Worm (Caenorhabditis elegans) whole organism, L2 larva: ENCODE data around the gene gln-5.

ENCODE experiments used
- C34F6.9 ChIP-seq: fragments of 150-350 bp; optimal IDR thresholded peaks from 2 replicates; lab custom pipeline; 2014; ENCODE audit warnings: missing biosample characterization, missing genetic modification characterization
- F13H6.1 ChIP-seq: sonication (generic microtip); optimal IDR thresholded peaks from 2 replicates; lab custom pipeline; 2016; ENCODE audit warnings: missing genetic modification characterization, missing compliant biosample characterization
- R02D3.7 ChIP-seq: fragments of 150-350 bp; optimal IDR thresholded peaks from 2 replicates; lab custom pipeline; 2014; ENCODE audit warnings: missing biosample characterization, missing genetic modification characterization
- Y55F3AM.14 ChIP-seq: fragments of 200-800 bp; sonication (Bioruptor generic); optimal IDR thresholded peaks from 2 replicates; lab custom pipeline; 2018; ENCODE audit warnings: mild to moderate bottlenecking, missing genetic modification characterization, missing compliant biosample characterization
- ZK546.5 ChIP-seq: sonication (generic microtip); optimal IDR thresholded peaks from 2 replicates; lab custom pipeline; 2017; ENCODE audit warnings: missing biosample characterization, missing genetic modification characterization
- ama-1 ChIP-seq: fragments of 150-350 bp; optimal IDR thresholded peaks from 2 replicates; lab custom pipeline; 2018; ENCODE audit warnings: inconsistent platforms
- blmp-1 ChIP-seq: sonication (generic microtip); optimal IDR thresholded peaks from 2 replicates; lab custom pipeline; 2017; ENCODE audit warnings: missing genetic modification characterization, mild to moderate bottlenecking, missing compliant biosample characterization, antibody characterized with exemption, moderate library complexity; ENCODE audit not compliant: insufficient read depth
- ceh-16 ChIP-seq: fragments of 150-350 bp; optimal IDR thresholded peaks from 2 replicates; lab custom pipeline; 2014; ENCODE audit warnings: missing biosample characterization, missing genetic modification characterization
- ceh-82 ChIP-seq: fragments of 150-350 bp; optimal IDR thresholded peaks from 2 replicates; lab custom pipeline; 2014; ENCODE audit warnings: missing biosample characterization, missing genetic modification characterization
- crh-2 ChIP-seq: sonication (generic microtip); optimal IDR thresholded peaks from 2 replicates; lab custom pipeline; 2017; ENCODE audit warnings: missing biosample characterization, missing genetic modification characterization
- egl-27 ChIP-seq: sonication (generic microtip); optimal IDR thresholded peaks from 3 replicates; lab custom pipeline; 2017; ENCODE audit warnings: missing biosample characterization, missing genetic modification reagents, missing genetic modification characterization
- elt-1 ChIP-seq: fragments of 150-350 bp; optimal IDR thresholded peaks from 2 replicates; lab custom pipeline; 2014; ENCODE audit warnings: missing biosample characterization, missing genetic modification characterization
- elt-3 ChIP-seq: sonication (generic microtip); optimal IDR thresholded peaks from 2 replicates; lab custom pipeline; 2017; ENCODE audit warnings: missing biosample characterization, missing genetic modification characterization
- fos-1 ChIP-seq: fragments of 150-350 bp; optimal IDR thresholded peaks from 2 replicates; lab custom pipeline; 2014; ENCODE audit warnings: missing biosample characterization, missing genetic modification characterization
- lin-11 ChIP-seq: fragments of 150-350 bp; sonication (generic microtip); optimal IDR thresholded peaks from 2 replicates; lab custom pipeline; 2014; ENCODE audit warnings: missing biosample characterization, missing genetic modification characterization, inconsistent platforms, mixed read lengths
- lin-13 ChIP-seq: fragments of 150-350 bp; optimal IDR thresholded peaks from 2 replicates; lab custom pipeline; 2014; ENCODE audit warnings: missing biosample characterization, missing genetic modification reagents, missing genetic modification characterization
- lin-39 ChIP-seq: fragments of 150-350 bp; optimal IDR thresholded peaks from 2 replicates; lab custom pipeline; 2014; ENCODE audit warnings: missing biosample characterization, missing genetic modification reagents, missing genetic modification characterization
- lsy-2 ChIP-seq, 2 experiments: fragments of 150-350 bp in 1 of 2; sonication (generic microtip) in 1 of 2; optimal IDR thresholded peaks; 2 replicates each; lab custom pipeline; 2014 to 2017; ENCODE audit warnings: missing biosample characterization in 2 of 2, missing genetic modification characterization in 2 of 2
- mab-5 ChIP-seq: fragments of 150-350 bp; optimal IDR thresholded peaks from 2 replicates; lab custom pipeline; 2014; ENCODE audit warnings: missing biosample characterization, missing genetic modification characterization
- mbf-1 ChIP-seq: sonication (generic microtip); optimal IDR thresholded peaks from 2 replicates; lab custom pipeline; 2017; ENCODE audit warnings: missing biosample characterization, missing genetic modification characterization
- nhr-10 ChIP-seq: sonication (generic microtip); optimal IDR thresholded peaks from 2 replicates; lab custom pipeline; 2017; ENCODE audit warnings: missing biosample characterization, missing genetic modification characterization
- nhr-11 ChIP-seq: fragments of 150-350 bp; optimal IDR thresholded peaks from 2 replicates; lab custom pipeline; 2014; ENCODE audit warnings: missing biosample characterization, missing genetic modification characterization
- nhr-129 ChIP-seq: fragments of 150-350 bp; optimal IDR thresholded peaks from 2 replicates; lab custom pipeline; 2014; ENCODE audit warnings: missing biosample characterization, missing genetic modification characterization
- nhr-21 ChIP-seq: fragments of 150-350 bp; optimal IDR thresholded peaks from 2 replicates; lab custom pipeline; 2014; ENCODE audit warnings: missing biosample characterization, missing genetic modification characterization
- nhr-23 ChIP-seq: fragments of 150-350 bp; optimal IDR thresholded peaks from 2 replicates; lab custom pipeline; 2014; ENCODE audit warnings: missing biosample characterization, missing genetic modification reagents, missing genetic modification characterization
- nhr-237 ChIP-seq: fragments of 150-350 bp; optimal IDR thresholded peaks from 2 replicates; lab custom pipeline; 2014; ENCODE audit warnings: missing biosample characterization, missing genetic modification characterization
- nhr-25 ChIP-seq: fragments of 150-350 bp; sonication (generic microtip); optimal IDR thresholded peaks from 3 replicates; lab custom pipeline; 2014; ENCODE audit warnings: missing biosample characterization, missing genetic modification characterization
- nhr-6 ChIP-seq: fragments of 150-350 bp; optimal IDR thresholded peaks from 2 replicates; lab custom pipeline; 2014; ENCODE audit warnings: missing biosample characterization, missing genetic modification characterization
- nhr-77 ChIP-seq: fragments of 150-350 bp; optimal IDR thresholded peaks from 2 replicates; lab custom pipeline; 2014; ENCODE audit warnings: missing biosample characterization, missing genetic modification characterization
- peb-1 ChIP-seq: fragments of 150-350 bp; optimal IDR thresholded peaks from 2 replicates; lab custom pipeline; 2014; ENCODE audit warnings: missing biosample characterization, missing genetic modification characterization
- sem-4 ChIP-seq: fragments of 150-350 bp; optimal IDR thresholded peaks from 2 replicates; lab custom pipeline; 2014; ENCODE audit warnings: missing biosample characterization, missing genetic modification reagents, missing genetic modification characterization
- sma-3 ChIP-seq: sonication (generic microtip); optimal IDR thresholded peaks from 2 replicates; lab custom pipeline; 2016; ENCODE audit warnings: missing genetic modification reagents, missing genetic modification characterization, missing compliant biosample characterization
- sma-9 ChIP-seq, 2 experiments: fragments of 150-350 bp in 1 of 2; sonication (generic microtip) in 1 of 2; optimal IDR thresholded peaks; 2 replicates each; lab custom pipeline; 2014 to 2016; ENCODE audit warnings: missing genetic modification characterization in 2 of 2, mild to moderate bottlenecking in 1 of 2, missing biosample characterization in 1 of 2, missing compliant biosample characterization in 1 of 2, missing genetic modification reagents in 1 of 2, moderate library complexity in 1 of 2
- snpc-4 ChIP-seq: fragments of 150-350 bp; optimal IDR thresholded peaks from 2 replicates; lab custom pipeline; 2014; ENCODE audit warnings: missing biosample characterization, missing genetic modification characterization
- unc-39 ChIP-seq: fragments of 150-350 bp; optimal IDR thresholded peaks from 2 replicates; lab custom pipeline; 2014; ENCODE audit warnings: missing biosample characterization, missing genetic modification characterization
- unc-55 ChIP-seq: fragments of 150-350 bp; sonication (generic microtip); optimal IDR thresholded peaks from 3 replicates; lab custom pipeline; 2014; ENCODE audit warnings: missing biosample characterization, missing genetic modification reagents, missing genetic modification characterization
- unc-62 ChIP-seq: fragments of 150-350 bp; optimal IDR thresholded peaks from 2 replicates; lab custom pipeline; 2014; ENCODE audit warnings: missing biosample characterization, missing genetic modification reagents, missing genetic modification characterization
- zag-1 ChIP-seq: fragments of 150-350 bp; optimal IDR thresholded peaks from 2 replicates; lab custom pipeline; 2014; ENCODE audit warnings: missing biosample characterization, missing genetic modification characterization
- ztf-1 ChIP-seq: fragments of 200-800 bp; sonication (Bioruptor generic); conservative IDR thresholded peaks from 2 replicates; pipeline ENCODE4 v1.3.6; 2022; ENCODE audit warnings: missing genetic modification characterization, missing compliant biosample characterization
- ztf-11 ChIP-seq: sonication (generic microtip); optimal IDR thresholded peaks from 2 replicates; lab custom pipeline; 2017; ENCODE audit warnings: missing biosample characterization, missing genetic modification characterization
- ztf-4 ChIP-seq: fragments of 150-350 bp; optimal IDR thresholded peaks from 2 replicates; lab custom pipeline; 2014; ENCODE audit warnings: missing biosample characterization, missing genetic modification characterization

Gene gln-5

ce11 chrIV:17269042-17269441 lies 4.4 kb downstream of the gln-5 start, which contains the start of gene atgp-1:
Gene atgp-1, plus strand, starts transcription at chrIV:17269342.
- TF ChIP-seq elt-3 (tag; lab: Kevin White, UChicago) (no peak), ztf-11 (tag; lab: Kevin White, UChicago) (no peak), nhr-21 (tag; lab: Kevin White, UChicago) (no peak), nhr-77 (no peak)

DNA sequence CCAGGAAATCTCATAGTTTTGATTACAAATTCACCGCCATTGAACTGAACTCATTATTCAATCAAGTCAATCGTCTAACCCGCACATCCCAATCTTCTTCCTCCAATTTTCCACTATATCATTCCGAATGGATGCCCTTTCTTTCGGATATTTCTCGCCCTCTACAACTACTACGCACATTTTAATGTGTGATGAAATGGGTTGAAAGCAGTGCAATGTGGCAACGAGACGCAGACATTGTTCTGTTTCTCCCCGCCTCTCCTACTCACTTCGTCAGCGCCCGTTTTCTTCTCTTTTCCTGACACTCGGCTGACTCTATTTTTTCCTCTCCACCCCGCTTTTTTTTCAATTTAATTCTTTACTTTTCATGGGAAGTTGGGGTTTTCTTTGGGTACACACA lies 4.8 kb downstream of the gln-5 start:
- TF ChIP-seq Y55F3AM.14 (GFP tag; lab: Kevin White, UChicago) (no peak), nhr-129 (tag; lab: Kevin White, UChicago) (peak; percentile 87), unc-39 (no peak), R02D3.7 (tag; lab: Kevin White, UChicago) (no peak), ceh-82 (tag; lab: Kevin White, UChicago) (no peak), ztf-1 (GFP tag; lab: Robert Waterston, UW) (no peak), F13H6.1 (peak; percentile 24), nhr-11 (no peak), elt-1 (no peak), crh-2 (tag; lab: Kevin White, UChicago) (peak; percentile 80), ZK546.5 (no peak), lin-11 (tag; lab: Kevin White, UChicago) (no peak), nhr-237 (no peak), ztf-11 (tag; lab: Kevin White, UChicago) (no peak), nhr-23 (tag; lab: Kevin White, UChicago) (no peak), nhr-25 (tag; lab: Kevin White, UChicago) (no peak), mbf-1 (tag; lab: Kevin White, UChicago) (no peak), zag-1 (tag; lab: Kevin White, UChicago) (peak; percentile 5), lin-39 (no peak), nhr-10 (tag; lab: Kevin White, UChicago) (no peak), ztf-4 (tag; lab: Kevin White, UChicago) (no peak), ama-1 (peak; percentile 41), mab-5 (peak; percentile 62), nhr-77 (no peak), elt-3 (tag; lab: Kevin White, UChicago) (no peak), nhr-6 (tag; lab: Kevin White, UChicago) (no peak), sma-9 (GFP tag; optimal IDR thresholded peaks at IDR 0.05; lab: Kevin White, UChicago) (peak; percentile 45), sma-9 (tag; optimal IDR thresholded peaks at IDR 0.05; lab: Kevin White, UChicago) (no peak), fos-1 (tag; lab: Kevin White, UChicago) (peak; percentile 62), lin-13 (GFP tag; lab: Kevin White, UChicago) (peak; percentile 8), unc-55 (GFP tag; lab: Kevin White, UChicago) (peak; percentile 56), blmp-1 (tag; lab: Kevin White, UChicago) (no peak), sma-3 (GFP tag; lab: Kevin White, UChicago) (no peak), snpc-4 (tag; lab: Kevin White, UChicago) (peak; percentile 10), unc-62 (no peak), C34F6.9 (peak; percentile 73), peb-1 (no peak), lsy-2 (tag; optimal IDR thresholded peaks at IDR 0.05; lab: Kevin White, UChicago) (peak in 1 of 2 experiments; percentile 51), sem-4 (tag; lab: Kevin White, UChicago) (peak; percentile 65), ceh-16 (no peak), nhr-21 (tag; lab: Kevin White, UChicago) (no peak)

DNA sequence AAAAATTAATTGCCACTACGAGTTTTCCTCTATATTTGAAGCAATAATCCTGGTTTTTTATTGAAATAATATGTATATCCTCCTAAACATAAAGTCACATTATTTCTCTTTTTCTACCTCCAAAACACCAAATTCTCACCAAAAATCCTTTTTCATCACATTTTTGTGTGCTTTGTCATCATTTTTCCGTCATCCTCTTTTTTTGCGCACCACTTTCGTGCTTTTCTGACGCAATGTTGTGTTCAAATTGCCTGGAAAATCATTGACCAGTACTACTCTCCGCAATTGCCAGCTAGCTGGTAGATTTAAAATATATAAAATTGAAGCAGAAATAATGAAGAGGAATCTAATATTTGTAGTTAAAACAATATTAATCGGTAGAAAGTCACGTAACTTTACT lies 5.4 kb downstream of the gln-5 start:
- TF ChIP-seq nhr-25 (tag; lab: Kevin White, UChicago): no peak
- no peak for TF ChIP-seq fos-1 (tag; lab: Kevin White, UChicago)
- TF ChIP-seq egl-27 (tag; lab: Kevin White, UChicago): no peak
- no peak for TF ChIP-seq nhr-129 (tag; lab: Kevin White, UChicago)
- TF ChIP-seq, all 48 proteins: peak for 0
